Worm (Caenorhabditis elegans): ENCODE data around the gene sre-42.

ce11 chrII:12380888-12381287 is 5.8 kb downstream of the sre-42 start:
- TF ChIP-seq nhr-12 (tag; optimal IDR thresholded peaks at IDR 0.05) (no peak), unc-39 (tag; optimal IDR thresholded peaks at IDR 0.05) (no peak), sptf-1 (tag; optimal IDR thresholded peaks at IDR 0.05) (no peak), pha-4 (tag; optimal IDR thresholded peaks at IDR 0.05) (no peak), nhr-76 (tag; optimal IDR thresholded peaks at IDR 0.05) (no peak), ceh-83 (GFP tag; optimal IDR thresholded peaks at IDR 0.05) (no peak), lin-32 (GFP tag; optimal IDR thresholded peaks at IDR 0.05) (no peak), mep-1 (tag; optimal IDR thresholded peaks at IDR 0.05) (no peak), elt-1 (tag; optimal IDR thresholded peaks at IDR 0.05; ENCODE audit: borderline replicate concordance, insufficient read depth) (no peak), lsy-2 (tag; optimal IDR thresholded peaks at IDR 0.05) (no peak)

Measured in whole organism, mixed stage, embryonic.